Fruit fly (Drosophila melanogaster) whole organism, prepupa: ENCODE results near the gene CG7523.

Experiments
- CG10669 ChIP-seq: fragments of 200-800 bp; sonication (Bioruptor generic); optimal IDR thresholded peaks from 3 replicates; lab custom pipeline; 2018; ENCODE audit warnings: missing biosample characterization, mild to moderate bottlenecking, missing genetic modification characterization, moderate library complexity
- CG11294 ChIP-seq: fragments of 200-800 bp; sonication (Bioruptor generic); IDR thresholded peaks from 2 replicates; pipeline ENCODE4 v1.3.6; 2022; ENCODE audit warnings: missing biosample characterization, missing genetic modification characterization
- CG11762 ChIP-seq: fragments of 200-800 bp; sonication (Bioruptor generic); optimal IDR thresholded peaks from 3 replicates; lab custom pipeline; 2016; ENCODE audit warnings: missing biosample characterization, missing genetic modification characterization; ENCODE audit not compliant: insufficient read depth
- CG11902 ChIP-seq: fragments of 200-800 bp; sonication (Bioruptor generic); optimal IDR thresholded peaks from 3 replicates; lab custom pipeline; 2016; ENCODE audit warnings: missing biosample characterization, missing genetic modification characterization
- CG1621 ChIP-seq: fragments of 200-800 bp; sonication (Bioruptor generic); optimal IDR thresholded peaks from 3 replicates; lab custom pipeline; 2018; ENCODE audit warnings: missing biosample characterization, mild to moderate bottlenecking, missing genetic modification characterization
- CG3032 ChIP-seq: fragments of 200-800 bp; optimal IDR thresholded peaks from 2 replicates; lab custom pipeline; 2019; ENCODE audit warnings: missing biosample characterization, mild to moderate bottlenecking, missing genetic modification characterization, moderate library complexity
- CG31627 ChIP-seq: fragments of 200-800 bp; sonication (Bioruptor generic); optimal IDR thresholded peaks from 3 replicates; lab custom pipeline; 2016; ENCODE audit warnings: missing biosample characterization, missing genetic modification characterization
- CG32006 ChIP-seq: fragments of 200-800 bp; sonication (Bioruptor generic); optimal IDR thresholded peaks from 3 replicates; lab custom pipeline; 2017; ENCODE audit warnings: missing biosample characterization, mild to moderate bottlenecking, missing genetic modification characterization
- CG34406 ChIP-seq: fragments of 200-800 bp; sonication (Bioruptor generic); optimal IDR thresholded peaks from 3 replicates; lab custom pipeline; 2016; ENCODE audit warnings: missing biosample characterization, missing genetic modification characterization
- CG3919 ChIP-seq: fragments of 200-800 bp; sonication (Bioruptor generic); optimal IDR thresholded peaks from 3 replicates; lab custom pipeline; 2016; ENCODE audit warnings: missing biosample characterization, missing genetic modification characterization
- CG6163 ChIP-seq: fragments of 200-800 bp; sonication (Bioruptor generic); IDR thresholded peaks from 3 replicates; pipeline ENCODE4 v1.3.6; 2022; ENCODE audit warnings: missing biosample characterization, missing genetic modification characterization
- CG6792 ChIP-seq: fragments of 200-800 bp; sonication (Bioruptor generic); optimal IDR thresholded peaks from 3 replicates; lab custom pipeline; 2016; ENCODE audit warnings: missing biosample characterization, missing genetic modification characterization
- CG6808 ChIP-seq: fragments of 200-800 bp; sonication (Bioruptor generic); optimal IDR thresholded peaks from 3 replicates; lab custom pipeline; 2017; ENCODE audit warnings: missing biosample characterization, missing genetic modification characterization, mild to moderate bottlenecking, moderate library complexity, missing genetic modification reagents
- CG8632 ChIP-seq: fragments of 200-800 bp; sonication (Bioruptor generic); optimal IDR thresholded peaks from 3 replicates; lab custom pipeline; 2016; ENCODE audit warnings: missing biosample characterization, missing genetic modification characterization
- CG9139 ChIP-seq: fragments of 200-800 bp; sonication (Bioruptor generic); optimal IDR thresholded peaks from 3 replicates; lab custom pipeline; 2017; ENCODE audit warnings: missing biosample characterization, mild to moderate bottlenecking, missing genetic modification characterization
- Eip75B ChIP-seq: fragments of 200-800 bp; sonication (Bioruptor generic); optimal IDR thresholded peaks from 3 replicates; lab custom pipeline; 2016; ENCODE audit warnings: missing biosample characterization, missing genetic modification characterization
- Eip78C ChIP-seq: fragments of 200-800 bp; sonication (Bioruptor generic); peaks from one replicate; lab custom pipeline; 2016; ENCODE audit warnings: missing biosample characterization, missing genetic modification characterization
- Eip93F ChIP-seq: fragments of 200-800 bp; sonication (Bioruptor generic); optimal IDR thresholded peaks from 2 replicates; lab custom pipeline; 2016; ENCODE audit warnings: missing biosample characterization, mild to moderate bottlenecking, missing genetic modification characterization
- Ets21C ChIP-seq: fragments of 200-800 bp; sonication (Bioruptor generic); optimal IDR thresholded peaks from 3 replicates; lab custom pipeline; 2016; ENCODE audit warnings: missing biosample characterization, missing genetic modification characterization
- Ets96B ChIP-seq: fragments of 200-800 bp; optimal IDR thresholded peaks from 2 replicates; lab custom pipeline; 2019; ENCODE audit warnings: missing biosample characterization, mild to moderate bottlenecking, missing genetic modification characterization, moderate library complexity
- Gug ChIP-seq: fragments of 200-800 bp; sonication (Bioruptor generic); IDR thresholded peaks from 2 replicates; pipeline ENCODE4 v1.3.6; 2022; ENCODE audit warnings: missing biosample characterization, missing genetic modification characterization
- Hr38 ChIP-seq: sonication (Bioruptor generic); optimal IDR thresholded peaks from 2 replicates; lab custom pipeline; 2016; ENCODE audit warnings: missing biosample characterization, missing genetic modification characterization
- Hr39 ChIP-seq: fragments of 200-800 bp; sonication (Bioruptor generic); optimal IDR thresholded peaks from 2 replicates; lab custom pipeline; 2016; ENCODE audit warnings: missing biosample characterization, missing genetic modification characterization
- Met ChIP-seq: fragments of 200-800 bp; sonication (Bioruptor generic); optimal IDR thresholded peaks from 3 replicates; lab custom pipeline; 2016; ENCODE audit warnings: missing biosample characterization, missing genetic modification characterization
- Sox102F ChIP-seq: fragments of 200-800 bp; sonication (Bioruptor generic); optimal IDR thresholded peaks from 2 replicates; lab custom pipeline; 2016; ENCODE audit warnings: missing biosample characterization, mild to moderate bottlenecking, missing genetic modification characterization
- Sox14 ChIP-seq: fragments of 200-800 bp; sonication (Bioruptor generic); optimal IDR thresholded peaks from 3 replicates; lab custom pipeline; 2016; ENCODE audit warnings: missing biosample characterization, missing genetic modification characterization
- Sox15 ChIP-seq: fragments of 200-800 bp; sonication (Bioruptor generic); optimal IDR thresholded peaks from 3 replicates; lab custom pipeline; 2016; ENCODE audit warnings: missing biosample characterization, missing genetic modification characterization
- achi ChIP-seq: fragments of 200-800 bp; sonication (Bioruptor generic); optimal IDR thresholded peaks from 3 replicates; lab custom pipeline; 2016; ENCODE audit warnings: missing biosample characterization, missing genetic modification characterization
- acj6 ChIP-seq: fragments of 200-800 bp; sonication (Bioruptor generic); optimal IDR thresholded peaks from 3 replicates; lab custom pipeline; 2016; ENCODE audit warnings: missing biosample characterization, missing genetic modification characterization
- cyc ChIP-seq: fragments of 200-800 bp; sonication (Bioruptor generic); optimal IDR thresholded peaks from 3 replicates; lab custom pipeline; 2016; ENCODE audit warnings: missing biosample characterization, missing genetic modification characterization
- dsx ChIP-seq: fragments of 200-800 bp; optimal IDR thresholded peaks from 3 replicates; lab custom pipeline; 2019; ENCODE audit warnings: missing biosample characterization, mild to moderate bottlenecking, missing genetic modification characterization, moderate library complexity; ENCODE audit not compliant: poor library complexity, severe bottlenecking
- eg ChIP-seq: fragments of 200-800 bp; sonication (Bioruptor generic); IDR thresholded peaks from 3 replicates; pipeline ENCODE4 v1.3.6; 2022; ENCODE audit warnings: missing biosample characterization, missing genetic modification characterization
- esn ChIP-seq: fragments of 200-800 bp; sonication (Bioruptor generic); optimal IDR thresholded peaks from 2 replicates; lab custom pipeline; 2016; ENCODE audit warnings: missing biosample characterization, mild to moderate bottlenecking, missing genetic modification characterization, moderate library complexity
- fd59A ChIP-seq: fragments of 200-800 bp; sonication (Bioruptor generic); optimal IDR thresholded peaks from 2 replicates; lab custom pipeline; 2017; ENCODE audit warnings: missing biosample characterization, mild to moderate bottlenecking, missing genetic modification characterization, missing genetic modification reagents
- fkh ChIP-seq: fragments of 200-800 bp; sonication (Bioruptor generic); optimal IDR thresholded peaks from 3 replicates; lab custom pipeline; 2017; ENCODE audit warnings: missing biosample characterization, mild to moderate bottlenecking, missing genetic modification characterization, moderate library complexity
- lz ChIP-seq: fragments of 200-800 bp; sonication (Bioruptor generic); optimal IDR thresholded peaks from 3 replicates; lab custom pipeline; 2016; ENCODE audit warnings: missing biosample characterization, missing genetic modification characterization
- pdm3 ChIP-seq: fragments of 200-800 bp; sonication (Bioruptor generic); optimal IDR thresholded peaks from 3 replicates; lab custom pipeline; 2016; ENCODE audit warnings: missing biosample characterization, missing genetic modification characterization
- salr ChIP-seq, 2 experiments: fragments of 200-800 bp; sonication (Bioruptor generic); optimal IDR thresholded peaks; 3 replicates each; lab custom pipeline; 2016 to 2018; ENCODE audit warnings: missing biosample characterization in 2 of 2, missing genetic modification characterization in 2 of 2, mild to moderate bottlenecking in 1 of 2
- ss ChIP-seq, 2 experiments: fragments of 200-800 bp; sonication (Bioruptor generic); optimal IDR thresholded peaks; 2 replicates in 1 of 2; 3 replicates in 1 of 2; lab custom pipeline; 2017 to 2018; ENCODE audit warnings: mild to moderate bottlenecking in 2 of 2, missing biosample characterization in 2 of 2, missing genetic modification characterization in 2 of 2, moderate library complexity in 1 of 2
- svp ChIP-seq: fragments of 200-800 bp; sonication (Bioruptor generic); peaks from one replicate; lab custom pipeline; 2016; ENCODE audit warnings: missing biosample characterization, missing genetic modification characterization
- topi ChIP-seq: fragments of 200-800 bp; sonication (Bioruptor generic); optimal IDR thresholded peaks from 3 replicates; lab custom pipeline; 2016; ENCODE audit warnings: missing biosample characterization, missing genetic modification characterization

Gene CG7523

dm6 chr3R:17710900-17711645, 40.4 kb upstream of the CG7523 start (continued):
- TF ChIP-seq acj6 (GFP tag; lab: Kevin White, UChicago), result no peak
- TF ChIP-seq salr (GFP tag; optimal IDR thresholded peaks at IDR 0.05; lab: Kevin White, UChicago), result peak in 1 of 2 experiments; percentile 30
- TF ChIP-seq Met, result peak; percentile 19
- no peak for TF ChIP-seq CG11762 (GFP tag; lab: Kevin White, UChicago)
- TF ChIP-seq CG11902 (GFP tag; lab: Kevin White, UChicago), result no peak
- TF ChIP-seq ss (GFP tag; optimal IDR thresholded peaks at IDR 0.05; lab: Kevin White, UChicago), result peak; percentile 58 to 75
- TF ChIP-seq CG6792, result no peak

dm6 chr3R:17710418-17710817, 39.7 kb upstream of the CG7523 start:
- TF ChIP-seq Sox14 (no peak), Eip78C (GFP tag; lab: Kevin White, UChicago) (peak; percentile 32), CG3032 (tag; lab: Kevin White, UChicago) (no peak), fkh (GFP tag; lab: Kevin White, UChicago) (no peak), svp (GFP tag; lab: Kevin White, UChicago) (no peak), CG1621 (tag; lab: Kevin White, UChicago) (no peak), Eip75B (GFP tag; lab: Kevin White, UChicago) (no peak), CG8632 (GFP tag; lab: Kevin White, UChicago) (no peak), CG11294 (no peak), Sox102F (GFP tag; lab: Kevin White, UChicago) (no peak), pdm3 (GFP tag; lab: Kevin White, UChicago) (peak; percentile 9), CG6808 (GFP tag; lab: Kevin White, UChicago) (no peak), CG9139 (GFP tag; lab: Kevin White, UChicago) (no peak), esn (GFP tag; lab: Kevin White, UChicago) (peak; percentile 15), lz (GFP tag; lab: Kevin White, UChicago) (peak; percentile 6), Sox15 (GFP tag; lab: Kevin White, UChicago) (no peak), Eip93F (no peak), CG32006 (GFP tag; lab: Kevin White, UChicago) (no peak)

- TF ChIP-seq Eip75B (GFP tag; lab: Kevin White, UChicago), result no peak
- no peak for TF ChIP-seq svp (GFP tag; lab: Kevin White, UChicago)
- TF ChIP-seq dsx (GFP tag; lab: Kevin White, UChicago), result peak; percentile 93
- TF ChIP-seq, all 60 proteins: peak for 1
Measured at dm6 chr3R:17709623-17710145, 39.0 kb upstream of the CG7523 start.

dm6 chr3R:17708778-17709476, 38.2 kb upstream of the CG7523 start:
- TF ChIP-seq esn (GFP tag; lab: Kevin White, UChicago), result peak; percentile 35
- TF ChIP-seq pdm3 (GFP tag; lab: Kevin White, UChicago), result peak; percentile 34
- TF ChIP-seq CG34406, result no peak
- TF ChIP-seq CG10669 (GFP tag; lab: Kevin White, UChicago), result peak; percentile 4
- TF ChIP-seq Gug (GFP tag; lab: Robert Waterston, UW), result peak; percentile 17; the same call in 1 of the 2 replicates
- TF ChIP-seq Hr38, result no peak
- TF ChIP-seq eg (GFP tag; lab: Robert Waterston, UW), result peak; percentile 17; the same call in 1 of the 3 replicates
- no peak for TF ChIP-seq Eip93F
- peak; percentile 52 for TF ChIP-seq CG31627 (GFP tag; lab: Kevin White, UChicago)
- TF ChIP-seq Met, result peak; percentile 24
- TF ChIP-seq CG32006 (GFP tag; lab: Kevin White, UChicago), result peak; percentile 8
- TF ChIP-seq Ets96B, result peak; percentile 18
- peak; percentile 71 for TF ChIP-seq svp (GFP tag; lab: Kevin White, UChicago)
- TF ChIP-seq Ets21C (GFP tag; lab: Kevin White, UChicago), result peak; percentile 4
- TF ChIP-seq Hr39 (GFP tag; lab: Kevin White, UChicago), result peak; percentile 26
- peak; percentile 20 for TF ChIP-seq topi (GFP tag; lab: Kevin White, UChicago)
- peak; percentile 8 for TF ChIP-seq CG3919 (GFP tag; lab: Kevin White, UChicago)
- TF ChIP-seq Sox14, result peak; percentile 29
- TF ChIP-seq achi, result no peak
- TF ChIP-seq fd59A (GFP tag; lab: Kevin White, UChicago), result no peak
- TF ChIP-seq CG1621 (tag; lab: Kevin White, UChicago), result peak; percentile 4
- TF ChIP-seq CG6163 (GFP tag; lab: Robert Waterston, UW), result peak; percentile 62; the same call in 2 of the 3 replicates
- TF ChIP-seq Eip78C (GFP tag; lab: Kevin White, UChicago), result peak; percentile 65
- peak; percentile 13 for TF ChIP-seq Sox102F (GFP tag; lab: Kevin White, UChicago)
- no peak for TF ChIP-seq CG8632 (GFP tag; lab: Kevin White, UChicago)
- TF ChIP-seq salr (GFP tag; optimal IDR thresholded peaks at IDR 0.05; lab: Kevin White, UChicago), result peak in 1 of 2 experiments; percentile 18
- peak; percentile 5 for TF ChIP-seq cyc (GFP tag; lab: Kevin White, UChicago)
